Fruit fly (Drosophila melanogaster): ENCODE measurements around the gene RpS10a.
A peak's percentile ranks its signal among the peaks of the same experiment; 100 is the strongest.

The RpS10a gene

DNA sequence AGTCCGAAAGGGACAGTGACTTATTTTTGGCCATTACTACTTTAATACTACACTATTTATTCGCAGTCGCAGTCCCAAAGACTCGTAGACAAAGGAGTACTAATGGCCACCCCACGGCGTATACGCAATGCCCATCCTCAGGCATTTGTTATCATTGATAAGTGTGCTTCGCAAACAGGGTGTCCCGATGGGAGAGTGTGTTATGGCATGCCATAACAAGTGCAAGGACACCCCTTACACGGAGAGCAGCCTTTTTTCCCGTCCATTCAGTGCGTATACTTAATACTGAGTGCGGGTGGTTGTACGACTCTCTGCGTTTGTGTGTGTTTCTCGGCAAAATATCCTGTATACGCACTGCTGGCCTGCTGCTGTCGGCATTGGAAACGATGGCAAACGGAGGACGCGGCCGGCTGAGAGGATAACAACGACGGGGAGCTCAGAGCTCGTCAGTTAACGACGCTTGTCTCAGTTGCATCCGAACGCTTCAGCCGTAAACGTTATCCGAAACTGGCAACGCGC is 9.5 kb downstream of the RpS10a start, which contains the start of gene unc80 (continued):
- TF ChIP-seq exex (tag; optimal IDR thresholded peaks at IDR 0.05) (no peak), org-1 (GFP tag; optimal IDR thresholded peaks at IDR 0.05) (peak; percentile 1), dmrt99B (tag; optimal IDR thresholded peaks at IDR 0.05) (no peak), CG7556 (GFP tag; optimal IDR thresholded peaks at IDR 0.05) (peak; percentile 14), CG12155 (GFP tag; optimal IDR thresholded peaks at IDR 0.05) (no peak), MESR4 (GFP tag; optimal IDR thresholded peaks at IDR 0.05) (no peak), shn (GFP tag; optimal IDR thresholded peaks at IDR 0.05) (no peak), NFAT (GFP tag; IDR thresholded peaks at IDR 0.05) (peak; percentile 43), CG17359 (tag; optimal IDR thresholded peaks at IDR 0.05) (no peak), D (optimal IDR thresholded peaks at IDR 0.05) (no peak), D (GFP tag; optimal IDR thresholded peaks at IDR 0.05) (no peak), CG10209 (GFP tag; optimal IDR thresholded peaks at IDR 0.05) (peak; percentile 7), CkIIα-i1 (GFP tag; IDR thresholded peaks at IDR 0.05) (no peak), CG11093 (GFP tag; IDR thresholded peaks at IDR 0.05) (no peak), Dll (GFP tag; IDR thresholded peaks at IDR 0.05; ENCODE audit: partially characterized antibody) (no peak), ara (GFP tag; IDR thresholded peaks at IDR 0.05) (no peak), CG14441 (GFP tag; IDR thresholded peaks at IDR 0.05) (no peak), h (optimal IDR thresholded peaks at IDR 0.05) (no peak), lov (optimal IDR thresholded peaks at IDR 0.05) (no peak), lov (GFP tag; IDR thresholded peaks at IDR 0.05) (no peak), CG6654 (GFP tag; optimal IDR thresholded peaks at IDR 0.05) (no peak), Mes4 (GFP tag; optimal IDR thresholded peaks at IDR 0.05) (no peak), crc (GFP tag; optimal IDR thresholded peaks at IDR 0.05) (no peak), CG9876 (GFP tag; optimal IDR thresholded peaks at IDR 0.05) (no peak), Fer3 (tag; optimal IDR thresholded peaks at IDR 0.05) (no peak), sens-2 (GFP tag; IDR thresholded peaks at IDR 0.05) (no peak), prd (optimal IDR thresholded peaks at IDR 0.05) (no peak), prd (GFP tag; IDR thresholded peaks at IDR 0.05) (0 out of 3 replicates have a peak, but pooled peaks have one; percentile 19), CrebB (tag; optimal IDR thresholded peaks at IDR 0.05) (no peak), CG32532 (GFP tag; IDR thresholded peaks at IDR 0.05) (peak; percentile 51; the same call in 1 of the 2 replicates), CG18619 (GFP tag; optimal IDR thresholded peaks at IDR 0.05) (no peak), Adf1 (GFP tag; IDR thresholded peaks at IDR 0.05) (peak; percentile 9; the same call in 1 of the 2 replicates), slbo (GFP tag; IDR thresholded peaks at IDR 0.05) (peak; percentile 42; the same call in 1 of the 2 replicates), Mad (GFP tag; optimal IDR thresholded peaks at IDR 0.05) (no peak), CG3995 (GFP tag; optimal IDR thresholded peaks at IDR 0.05) (no peak), pfk (GFP tag; optimal IDR thresholded peaks at IDR 0.05) (no peak), CG15601 (tag; optimal IDR thresholded peaks at IDR 0.05) (no peak), Elba2 (GFP tag; optimal IDR thresholded peaks at IDR 0.05) (no peak), Fer1 (GFP tag; optimal IDR thresholded peaks at IDR 0.05) (no peak), bigmax (GFP tag; optimal IDR thresholded peaks at IDR 0.05) (no peak), H15 (GFP tag; IDR thresholded peaks at IDR 0.05) (no peak), H2.0 (GFP tag; IDR thresholded peaks at IDR 0.05) (no peak), Atf-2 (GFP tag; optimal IDR thresholded peaks at IDR 0.05) (no peak), Asciz (GFP tag; optimal IDR thresholded peaks at IDR 0.05) (no peak), NK7.1 (GFP tag; optimal IDR thresholded peaks at IDR 0.05) (no peak), CG8281 (tag; optimal IDR thresholded peaks at IDR 0.05) (no peak), Lpt (GFP tag; optimal IDR thresholded peaks at IDR 0.05) (no peak), chinmo (GFP tag; IDR thresholded peaks at IDR 0.05; ENCODE audit: partially characterized antibody) (no peak), Camta (GFP tag; optimal IDR thresholded peaks at IDR 0.05) (no peak), pho (GFP tag; optimal IDR thresholded peaks at IDR 0.05) (peak; percentile 11), CG18476 (GFP tag; optimal IDR thresholded peaks at IDR 0.05) (no peak), Nf-YA (GFP tag; IDR thresholded peaks at IDR 0.05) (no peak), psq (GFP tag; optimal IDR thresholded peaks at IDR 0.05) (no peak)
